Fruit fly (Drosophila melanogaster): ENCODE data around the gene CG43091.
A peak's percentile ranks its signal among the peaks of the same experiment; 100 is the strongest.

CG43091 gene

dm6 chr3R:22755187-22755777, 13.3 kb downstream of the CG43091 start (continued):
- TF ChIP-seq pros (GFP tag; optimal IDR thresholded peaks at IDR 0.05) (peak; percentile 78), wor (GFP tag; IDR thresholded peaks at IDR 0.05) (no peak), CG9876 (GFP tag; optimal IDR thresholded peaks at IDR 0.05) (no peak), CG10654 (GFP tag; optimal IDR thresholded peaks at IDR 0.05) (no peak), nau (GFP tag; optimal IDR thresholded peaks at IDR 0.05) (no peak), Bdp1 (GFP tag; optimal IDR thresholded peaks at IDR 0.05) (no peak), CG2199 (GFP tag; IDR thresholded peaks at IDR 0.05) (0 out of 3 replicates have a peak, but pooled peaks have one; percentile 55), tup (GFP tag; optimal IDR thresholded peaks at IDR 0.05) (no peak), dpn (GFP tag; optimal IDR thresholded peaks at IDR 0.05) (no peak), CG14965 (GFP tag; optimal IDR thresholded peaks at IDR 0.05; ENCODE audit: borderline replicate concordance) (no peak), cg (GFP tag; optimal IDR thresholded peaks at IDR 0.05) (no peak), z (GFP tag; IDR thresholded peaks at IDR 0.05) (peak; percentile 23; the same call in 1 of the 3 replicates), dan (GFP tag; IDR thresholded peaks at IDR 0.05) (no peak), row (GFP tag; IDR thresholded peaks at IDR 0.05) (0 out of 3 replicates have a peak, but pooled peaks have one; percentile 12), mld (GFP tag; IDR thresholded peaks at IDR 0.05; ENCODE audit: partially characterized antibody) (no peak), CG8359 (GFP tag; optimal IDR thresholded peaks at IDR 0.05; ENCODE audit: borderline replicate concordance) (no peak), p53 (GFP tag; optimal IDR thresholded peaks at IDR 0.05) (no peak), CG1024 (GFP tag; IDR thresholded peaks at IDR 0.05) (no peak), CoRest (tag; optimal IDR thresholded peaks at IDR 0.05) (no peak), yki (optimal IDR thresholded peaks at IDR 0.05) (no peak), Dad (GFP tag; optimal IDR thresholded peaks at IDR 0.05) (no peak), odd (GFP tag; optimal IDR thresholded peaks at IDR 0.05) (no peak), cwo (GFP tag; optimal IDR thresholded peaks at IDR 0.05) (no peak), Neu2 (GFP tag; optimal IDR thresholded peaks at IDR 0.05; ENCODE audit: borderline replicate concordance) (no peak), pho (GFP tag; optimal IDR thresholded peaks at IDR 0.05) (no peak), CG10366 (GFP tag; IDR thresholded peaks at IDR 0.05) (no peak), gem (tag; optimal IDR thresholded peaks at IDR 0.05) (no peak), D19A (tag; optimal IDR thresholded peaks at IDR 0.05) (no peak), GATAe (GFP tag; conservative IDR thresholded peaks at IDR 0.05) (no peak), slbo (GFP tag; IDR thresholded peaks at IDR 0.05) (0 out of 2 replicates have a peak, but pooled peaks have one; percentile 4), fd102C (GFP tag; optimal IDR thresholded peaks at IDR 0.05) (no peak), sens-2 (GFP tag; IDR thresholded peaks at IDR 0.05) (no peak), E2f1 (GFP tag; IDR thresholded peaks at IDR 0.05) (no peak), CG13296 (GFP tag; optimal IDR thresholded peaks at IDR 0.05) (no peak)

- TF ChIP-seq vnd (GFP tag; IDR thresholded peaks at IDR 0.05; ENCODE audit: partially characterized antibody) (no peak), CG4617 (GFP tag; optimal IDR thresholded peaks at IDR 0.05; ENCODE audit: borderline replicate concordance) (no peak), MBD-R2 (GFP tag; IDR thresholded peaks at IDR 0.05) (peak; percentile 23; the same call in 1 of the 2 replicates), slp2 (GFP tag; optimal IDR thresholded peaks at IDR 0.05) (peak; percentile 4), B-H2 (GFP tag; optimal IDR thresholded peaks at IDR 0.05) (peak; percentile 9), lab (GFP tag; optimal IDR thresholded peaks at IDR 0.05) (peak; percentile 44), Gsc (GFP tag; IDR thresholded peaks at IDR 0.05) (no peak), pan (optimal IDR thresholded peaks at IDR 0.05) (no peak), pan (GFP tag; optimal IDR thresholded peaks at IDR 0.05 in 1 of 2, IDR thresholded peaks at IDR 0.05 in 1 of 2) (peak in 1 of 2 experiments; percentile 51), Dip2 (GFP tag; IDR thresholded peaks at IDR 0.05) (no peak), z (GFP tag; IDR thresholded peaks at IDR 0.05) (peak; percentile 87), ci (GFP tag; IDR thresholded peaks at IDR 0.05) (peak; percentile 83), tll (GFP tag; optimal IDR thresholded peaks at IDR 0.05) (no peak), Fer1 (GFP tag; optimal IDR thresholded peaks at IDR 0.05) (peak; percentile 24), ab (GFP tag; optimal IDR thresholded peaks at IDR 0.05) (no peak), Pdp1 (GFP tag; optimal IDR thresholded peaks at IDR 0.05) (peak; percentile 8 to 55), bowl (GFP tag; IDR thresholded peaks at IDR 0.05) (peak; percentile 53; the same call in 1 of the 2 replicates)
Measured at dm6 chr3R:22753895-22754774, 14.4 kb downstream of the CG43091 start.

Data from whole organism, embryonic.